Worm (Caenorhabditis elegans) whole organism, L2 larva: Measurements from ENCODE around the gene spin-2.

Experiments used
- C34F6.9 ChIP-seq: fragments of 150-350 bp; optimal IDR thresholded peaks from 2 replicates; lab custom pipeline; 2014; ENCODE audit warnings: missing biosample characterization, missing genetic modification characterization
- F13H6.1 ChIP-seq: sonication (generic microtip); optimal IDR thresholded peaks from 2 replicates; lab custom pipeline; 2016; ENCODE audit warnings: missing genetic modification characterization, missing compliant biosample characterization
- R02D3.7 ChIP-seq: fragments of 150-350 bp; optimal IDR thresholded peaks from 2 replicates; lab custom pipeline; 2014; ENCODE audit warnings: missing biosample characterization, missing genetic modification characterization
- alr-1 ChIP-seq: fragments of 150-350 bp; optimal IDR thresholded peaks from 2 replicates; lab custom pipeline; 2014; ENCODE audit warnings: missing biosample characterization, missing genetic modification characterization
- ceh-16 ChIP-seq: fragments of 150-350 bp; optimal IDR thresholded peaks from 2 replicates; lab custom pipeline; 2014; ENCODE audit warnings: missing biosample characterization, missing genetic modification characterization
- ceh-82 ChIP-seq: fragments of 150-350 bp; optimal IDR thresholded peaks from 2 replicates; lab custom pipeline; 2014; ENCODE audit warnings: missing biosample characterization, missing genetic modification characterization
- crh-2 ChIP-seq: sonication (generic microtip); optimal IDR thresholded peaks from 2 replicates; lab custom pipeline; 2017; ENCODE audit warnings: missing biosample characterization, missing genetic modification characterization
- egl-27 ChIP-seq: sonication (generic microtip); optimal IDR thresholded peaks from 3 replicates; lab custom pipeline; 2017; ENCODE audit warnings: missing biosample characterization, missing genetic modification reagents, missing genetic modification characterization
- elt-3 ChIP-seq: sonication (generic microtip); optimal IDR thresholded peaks from 2 replicates; lab custom pipeline; 2017; ENCODE audit warnings: missing biosample characterization, missing genetic modification characterization
- lin-11 ChIP-seq: fragments of 150-350 bp; sonication (generic microtip); optimal IDR thresholded peaks from 2 replicates; lab custom pipeline; 2014; ENCODE audit warnings: missing biosample characterization, missing genetic modification characterization, inconsistent platforms, mixed read lengths
- lin-13 ChIP-seq: fragments of 150-350 bp; optimal IDR thresholded peaks from 2 replicates; lab custom pipeline; 2014; ENCODE audit warnings: missing biosample characterization, missing genetic modification reagents, missing genetic modification characterization
- lsy-2 ChIP-seq, 2 experiments: fragments of 150-350 bp in 1 of 2; sonication (generic microtip) in 1 of 2; optimal IDR thresholded peaks; 2 replicates each; lab custom pipeline; 2014 to 2017; ENCODE audit warnings: missing biosample characterization in 2 of 2, missing genetic modification characterization in 2 of 2
- mab-5 ChIP-seq: fragments of 150-350 bp; optimal IDR thresholded peaks from 2 replicates; lab custom pipeline; 2014; ENCODE audit warnings: missing biosample characterization, missing genetic modification characterization
- mbf-1 ChIP-seq: sonication (generic microtip); optimal IDR thresholded peaks from 2 replicates; lab custom pipeline; 2017; ENCODE audit warnings: missing biosample characterization, missing genetic modification characterization
- mdl-1 ChIP-seq, 2 experiments: fragments of 150-350 bp in 1 of 2; sonication (generic microtip) in 1 of 2; optimal IDR thresholded peaks; 2 replicates each; lab custom pipeline; 2017; ENCODE audit warnings: missing biosample characterization in 2 of 2, missing genetic modification characterization in 2 of 2
- nhr-10 ChIP-seq: sonication (generic microtip); optimal IDR thresholded peaks from 2 replicates; lab custom pipeline; 2017; ENCODE audit warnings: missing biosample characterization, missing genetic modification characterization
- nhr-11 ChIP-seq: fragments of 150-350 bp; optimal IDR thresholded peaks from 2 replicates; lab custom pipeline; 2014; ENCODE audit warnings: missing biosample characterization, missing genetic modification characterization
- nhr-12 ChIP-seq: fragments of 150-350 bp; optimal IDR thresholded peaks from 2 replicates; lab custom pipeline; 2014; ENCODE audit warnings: missing biosample characterization, missing genetic modification characterization
- nhr-129 ChIP-seq: fragments of 150-350 bp; optimal IDR thresholded peaks from 2 replicates; lab custom pipeline; 2014; ENCODE audit warnings: missing biosample characterization, missing genetic modification characterization
- nhr-21 ChIP-seq: fragments of 150-350 bp; optimal IDR thresholded peaks from 2 replicates; lab custom pipeline; 2014; ENCODE audit warnings: missing biosample characterization, missing genetic modification characterization
- nhr-23 ChIP-seq: fragments of 150-350 bp; optimal IDR thresholded peaks from 2 replicates; lab custom pipeline; 2014; ENCODE audit warnings: missing biosample characterization, missing genetic modification reagents, missing genetic modification characterization
- nhr-6 ChIP-seq: fragments of 150-350 bp; optimal IDR thresholded peaks from 2 replicates; lab custom pipeline; 2014; ENCODE audit warnings: missing biosample characterization, missing genetic modification characterization
- nhr-77 ChIP-seq: fragments of 150-350 bp; optimal IDR thresholded peaks from 2 replicates; lab custom pipeline; 2014; ENCODE audit warnings: missing biosample characterization, missing genetic modification characterization
- peb-1 ChIP-seq: fragments of 150-350 bp; optimal IDR thresholded peaks from 2 replicates; lab custom pipeline; 2014; ENCODE audit warnings: missing biosample characterization, missing genetic modification characterization
- skn-1 ChIP-seq: sonication (generic microtip); optimal IDR thresholded peaks from 2 replicates; lab custom pipeline; 2017; ENCODE audit warnings: missing biosample characterization, missing genetic modification characterization
- snpc-4 ChIP-seq: fragments of 150-350 bp; optimal IDR thresholded peaks from 2 replicates; lab custom pipeline; 2014; ENCODE audit warnings: missing biosample characterization, missing genetic modification characterization
- unc-55 ChIP-seq: fragments of 150-350 bp; sonication (generic microtip); optimal IDR thresholded peaks from 3 replicates; lab custom pipeline; 2014; ENCODE audit warnings: missing biosample characterization, missing genetic modification reagents, missing genetic modification characterization
- unc-62 ChIP-seq: fragments of 150-350 bp; optimal IDR thresholded peaks from 2 replicates; lab custom pipeline; 2014; ENCODE audit warnings: missing biosample characterization, missing genetic modification reagents, missing genetic modification characterization
- ztf-1 ChIP-seq: fragments of 200-800 bp; sonication (Bioruptor generic); conservative IDR thresholded peaks from 2 replicates; pipeline ENCODE4 v1.3.6; 2022; ENCODE audit warnings: missing genetic modification characterization, missing compliant biosample characterization
- ztf-11 ChIP-seq: sonication (generic microtip); optimal IDR thresholded peaks from 2 replicates; lab custom pipeline; 2017; ENCODE audit warnings: missing biosample characterization, missing genetic modification characterization
- ztf-4 ChIP-seq: fragments of 150-350 bp; optimal IDR thresholded peaks from 2 replicates; lab custom pipeline; 2014; ENCODE audit warnings: missing biosample characterization, missing genetic modification characterization

Gene spin-2

DNA sequence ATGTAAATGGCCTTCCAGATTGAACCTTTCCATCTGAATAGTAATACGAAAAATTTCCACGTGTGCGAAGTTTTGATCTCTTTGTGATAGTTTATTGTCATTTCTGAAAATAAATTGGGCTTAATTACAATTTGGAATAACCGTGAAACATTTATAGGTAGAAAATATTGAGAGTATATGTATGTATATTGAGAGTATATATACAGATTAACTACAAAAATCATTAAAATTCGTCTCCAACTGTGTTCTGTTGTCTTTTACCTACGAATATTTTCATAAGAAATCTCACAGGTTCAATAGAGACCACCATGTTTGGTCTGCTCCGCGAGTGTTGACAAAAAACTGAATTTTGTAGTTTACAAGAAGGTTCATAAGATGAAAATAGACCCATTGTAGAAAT is 26.2 kb downstream of the spin-2 start, which contains the start of gene best-2:
TSS of gene best-2 (minus strand) at position 101 of the 400 bp plus-strand sequence.
- no peak for TF ChIP-seq nhr-12 (tag; lab: Kevin White, UChicago)

DNA sequence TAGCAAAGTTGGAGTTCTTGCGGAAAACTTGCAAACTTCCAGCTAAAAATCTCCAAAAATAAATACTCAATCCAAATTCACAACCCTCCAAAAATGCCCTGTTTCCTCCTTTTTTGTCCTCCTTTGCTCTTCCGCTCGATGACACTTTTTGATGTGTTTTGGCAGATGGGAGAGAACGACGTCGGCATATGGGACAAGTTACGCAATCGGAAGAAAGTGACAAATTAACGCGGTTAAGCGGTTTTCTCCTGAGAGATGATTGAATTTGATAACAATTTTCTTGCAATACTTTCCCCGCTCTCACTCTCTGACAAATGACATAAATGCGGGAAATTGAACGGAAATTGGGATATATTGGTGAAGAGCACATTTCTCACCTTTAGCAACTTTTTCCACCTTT is 29.9 kb downstream of the spin-2 start:
- TF ChIP-seq ztf-4 (tag; lab: Kevin White, UChicago) (no peak), unc-62 (GFP tag; lab: Kevin White, UChicago) (no peak), alr-1 (no peak), ceh-16 (tag; lab: Kevin White, UChicago) (no peak), R02D3.7 (tag; lab: Kevin White, UChicago) (no peak), nhr-10 (no peak), egl-27 (tag; lab: Kevin White, UChicago) (no peak), nhr-77 (tag; lab: Kevin White, UChicago) (no peak), C34F6.9 (tag; lab: Kevin White, UChicago) (no peak), mdl-1 (tag; optimal IDR thresholded peaks at IDR 0.05; lab: Kevin White, UChicago) (no peak), elt-3 (no peak), ceh-82 (tag; lab: Kevin White, UChicago) (no peak), peb-1 (tag; lab: Kevin White, UChicago) (no peak), nhr-11 (tag; lab: Kevin White, UChicago) (no peak), skn-1 (tag; lab: Kevin White, UChicago) (no peak)

DNA sequence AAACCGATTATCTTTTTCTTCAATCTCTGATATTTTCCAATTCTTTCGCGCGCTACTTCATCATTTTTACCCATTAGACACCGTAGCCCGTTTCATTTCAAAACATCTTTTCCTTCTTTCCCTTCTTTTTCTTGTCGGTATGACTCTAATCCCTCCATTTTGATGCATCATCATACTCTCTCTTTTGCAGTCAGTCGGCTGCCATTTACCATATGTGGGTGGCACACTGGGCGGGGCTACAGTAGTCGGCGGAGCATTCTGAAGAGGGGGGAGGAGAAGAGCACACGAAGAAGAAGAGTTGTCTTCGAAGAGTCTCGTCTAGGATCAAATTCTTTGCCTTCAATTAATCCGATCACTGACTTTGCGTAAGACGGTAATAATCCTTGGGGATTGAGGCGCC is 32.0 kb downstream of the spin-2 start, which contains the start of gene unc-30:
TSS of gene unc-30 (plus strand) at position 184 of the 400 bp plus-strand sequence.
- TF ChIP-seq mab-5 (tag; lab: Kevin White, UChicago) (peak; percentile 19), lsy-2 (tag; optimal IDR thresholded peaks at IDR 0.05; lab: Kevin White, UChicago) (peak in 1 of 2 experiments; percentile 21), nhr-129 (tag; lab: Kevin White, UChicago) (peak; percentile 18), ztf-1 (GFP tag; lab: Robert Waterston, UW) (no peak), unc-55 (GFP tag; lab: Kevin White, UChicago) (peak; percentile 84), snpc-4 (tag; lab: Kevin White, UChicago) (no peak)

DNA sequence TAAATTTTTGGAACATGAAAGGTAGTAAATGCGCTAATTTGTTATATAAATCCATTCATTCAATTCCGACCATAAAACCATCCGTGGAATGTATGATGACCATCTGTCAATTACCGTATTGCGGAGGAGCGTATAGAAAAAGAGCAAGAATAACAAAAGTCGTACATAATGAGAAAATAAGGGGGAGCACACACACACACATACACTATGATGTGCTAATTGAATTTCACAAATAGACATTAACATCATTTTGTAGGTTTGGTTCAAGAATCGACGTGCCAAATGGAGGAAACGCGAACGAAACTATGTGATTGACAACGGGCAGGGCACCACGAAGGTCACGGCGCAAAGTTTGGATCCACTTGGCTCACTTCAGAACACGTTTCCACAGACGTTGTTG is 34.6 kb downstream of the spin-2 start:
- TF ChIP-seq mbf-1 (tag; lab: Kevin White, UChicago) (no peak), nhr-21 (no peak), unc-55 (GFP tag; lab: Kevin White, UChicago) (no peak), nhr-6 (tag; lab: Kevin White, UChicago) (no peak), peb-1 (tag; lab: Kevin White, UChicago) (no peak), crh-2 (tag; lab: Kevin White, UChicago) (no peak), nhr-23 (tag; lab: Kevin White, UChicago) (no peak), mdl-1 (tag; optimal IDR thresholded peaks at IDR 0.05; lab: Kevin White, UChicago) (no peak), ceh-16 (tag; lab: Kevin White, UChicago) (no peak), ztf-11 (tag; lab: Kevin White, UChicago) (no peak), lin-13 (GFP tag; lab: Kevin White, UChicago) (no peak)
- TF ChIP-seq, all 48 proteins: peak for 0

DNA sequence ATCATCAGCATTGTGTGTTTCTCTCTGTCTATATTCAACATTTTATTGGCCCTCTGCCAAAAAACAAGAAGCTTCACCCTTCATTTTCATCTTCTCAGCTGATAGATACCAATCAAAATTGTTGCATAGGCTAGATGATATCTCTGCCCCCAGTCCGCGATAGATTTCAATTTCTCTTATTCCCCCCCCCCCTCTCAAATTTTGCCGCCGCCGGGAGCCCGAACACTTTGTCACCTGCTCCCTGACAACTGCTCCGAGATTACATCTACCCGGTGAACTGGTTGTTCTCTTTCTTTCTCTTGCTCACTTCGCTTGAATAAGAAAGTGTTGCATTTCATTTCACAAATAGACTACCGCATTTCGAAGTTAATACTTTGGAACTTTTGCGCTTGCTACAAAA is 39.2 kb downstream of the spin-2 start:
- peak; percentile 1 for TF ChIP-seq nhr-129 (tag; lab: Kevin White, UChicago)
- no peak for TF ChIP-seq nhr-77 (tag; lab: Kevin White, UChicago)
- TF ChIP-seq F13H6.1 = peak; percentile 34

- peak; percentile 15 for TF ChIP-seq unc-55 (GFP tag; lab: Kevin White, UChicago)
- no peak for TF ChIP-seq lin-11 (tag; lab: Kevin White, UChicago)
- TF ChIP-seq, all 48 proteins: peak for 1
Measured at ce11 chrIV:13127720-13128119, 40.9 kb downstream of the spin-2 start.
